Worm (Caenorhabditis elegans): Measurements from ENCODE around the gene T09F5.10.

The T09F5.10 gene

ce11 chrV:15189567-15189966 is 9.7 kb downstream of the T09F5.10 start, which contains the start of gene cyn-3:
cyn-3 (plus strand) TSS chrV:15189927.
- peak; percentile 97 for TF ChIP-seq nhr-23 (tag; optimal IDR thresholded peaks at IDR 0.05)
- TF ChIP-seq unc-62 (GFP tag; optimal IDR thresholded peaks at IDR 0.05), result no peak
- TF ChIP-seq ama-1 (optimal IDR thresholded peaks at IDR 0.05), result peak; percentile 69
- TF ChIP-seq snpc-4 (tag; optimal IDR thresholded peaks at IDR 0.05), result peak; percentile 86
- no peak for TF ChIP-seq elt-3 (tag; optimal IDR thresholded peaks at IDR 0.05)
- TF ChIP-seq mdl-1 (tag; optimal IDR thresholded peaks at IDR 0.05), result no peak
- TF ChIP-seq mml-1 (tag; optimal IDR thresholded peaks at IDR 0.05), result no peak
- peak; percentile 98 for TF ChIP-seq pha-4 (tag; optimal IDR thresholded peaks at IDR 0.05)
- peak; percentile 70 for TF ChIP-seq egl-5 (tag; optimal IDR thresholded peaks at IDR 0.05)
- TF ChIP-seq sea-2 (GFP tag; optimal IDR thresholded peaks at IDR 0.05), result no peak
- no peak for TF ChIP-seq nhr-28 (tag; optimal IDR thresholded peaks at IDR 0.05)
- no peak for TF ChIP-seq eor-1 (tag; optimal IDR thresholded peaks at IDR 0.05)
- peak; percentile 38 for TF ChIP-seq egl-27 (tag; optimal IDR thresholded peaks at IDR 0.05)
- TF ChIP-seq skn-1 (tag; optimal IDR thresholded peaks at IDR 0.05), result peak; percentile 91
- peak; percentile 63 for TF ChIP-seq lsy-12 (tag; optimal IDR thresholded peaks at IDR 0.05)
- no peak for TF ChIP-seq ZK546.5 (tag; optimal IDR thresholded peaks at IDR 0.05)
- TF ChIP-seq nhr-76 (tag; optimal IDR thresholded peaks at IDR 0.05), result no peak
- no peak for TF ChIP-seq nhr-11 (tag; optimal IDR thresholded peaks at IDR 0.05)
- peak; percentile 65 for TF ChIP-seq hmg-11 (tag; optimal IDR thresholded peaks at IDR 0.05)
- no peak for TF ChIP-seq ztf-4 (tag; optimal IDR thresholded peaks at IDR 0.05)
- TF ChIP-seq nhr-12 (tag; optimal IDR thresholded peaks at IDR 0.05), result no peak
- no peak for TF ChIP-seq fkh-2 (tag; optimal IDR thresholded peaks at IDR 0.05)
- peak; percentile 35 for TF ChIP-seq fkh-10 (GFP tag; optimal IDR thresholded peaks at IDR 0.05)
- peak; percentile 77 for TF ChIP-seq R02D3.7 (tag; optimal IDR thresholded peaks at IDR 0.05)
- no peak for TF ChIP-seq ceh-16 (tag; optimal IDR thresholded peaks at IDR 0.05)
- TF ChIP-seq unc-39 (tag; optimal IDR thresholded peaks at IDR 0.05), result no peak
- TF ChIP-seq lin-39 (tag; optimal IDR thresholded peaks at IDR 0.05), result peak; percentile 71
- TF ChIP-seq aly-2 (tag; optimal IDR thresholded peaks at IDR 0.05), result no peak
- no peak for TF ChIP-seq nhr-77 (tag; optimal IDR thresholded peaks at IDR 0.05)
- peak; percentile 86 for TF ChIP-seq nhr-25 (tag; optimal IDR thresholded peaks at IDR 0.05)
- TF ChIP-seq ceh-28 (tag; optimal IDR thresholded peaks at IDR 0.05), result peak; percentile 79
- TF ChIP-seq ztf-11 (tag; optimal IDR thresholded peaks at IDR 0.05), result no peak
- peak; percentile 58 for TF ChIP-seq elt-1 (tag; optimal IDR thresholded peaks at IDR 0.05)
- peak; percentile 93 for TF ChIP-seq nfya-1 (tag; optimal IDR thresholded peaks at IDR 0.05; ENCODE audit: insufficient read depth)
- TF ChIP-seq tbx-2 (tag; optimal IDR thresholded peaks at IDR 0.05), result peak; percentile 23
- TF ChIP-seq ceh-82 (tag; optimal IDR thresholded peaks at IDR 0.05), result no peak
- peak; percentile 55 for TF ChIP-seq elt-2 (tag; optimal IDR thresholded peaks at IDR 0.05)
- no peak for TF ChIP-seq fos-1 (tag; optimal IDR thresholded peaks at IDR 0.05)
- no peak for TF ChIP-seq nhr-237 (tag; optimal IDR thresholded peaks at IDR 0.05)
- TF ChIP-seq jun-1 (tag; optimal IDR thresholded peaks at IDR 0.05), result peak; percentile 73
- no peak for TF ChIP-seq zag-1 (tag; optimal IDR thresholded peaks at IDR 0.05)
- TF ChIP-seq nhr-43 (tag; optimal IDR thresholded peaks at IDR 0.05; ENCODE audit: poor library complexity, severe bottlenecking), result peak; percentile 80
- TF ChIP-seq daf-12 (tag; optimal IDR thresholded peaks at IDR 0.05), result no peak
- peak; percentile 98 for TF ChIP-seq lin-15B (tag; optimal IDR thresholded peaks at IDR 0.05)
- no peak for TF ChIP-seq nhr-67 (tag; optimal IDR thresholded peaks at IDR 0.05)
- TF ChIP-seq ceh-9 (tag; optimal IDR thresholded peaks at IDR 0.05), result no peak
- TF ChIP-seq pqm-1 (tag; optimal IDR thresholded peaks at IDR 0.05), result peak; percentile 58

ce11 chrV:15190903-15191302 is 11.0 kb downstream of the T09F5.10 start, which contains the start of gene Y75B12B.11:
Y75B12B.11 (plus strand) TSS chrV:15191296.
- TF ChIP-seq nhr-11 (tag; optimal IDR thresholded peaks at IDR 0.05) (no peak), nhr-67 (tag; optimal IDR thresholded peaks at IDR 0.05) (no peak), nhr-77 (tag; optimal IDR thresholded peaks at IDR 0.05) (peak; percentile 34), nfya-1 (tag; optimal IDR thresholded peaks at IDR 0.05; ENCODE audit: insufficient read depth) (peak; percentile 71), elt-1 (tag; optimal IDR thresholded peaks at IDR 0.05) (no peak), ztf-4 (tag; optimal IDR thresholded peaks at IDR 0.05) (peak; percentile 72), nhr-28 (tag; optimal IDR thresholded peaks at IDR 0.05) (no peak), daf-12 (tag; optimal IDR thresholded peaks at IDR 0.05) (no peak), nhr-237 (tag; optimal IDR thresholded peaks at IDR 0.05) (no peak), aly-2 (tag; optimal IDR thresholded peaks at IDR 0.05) (peak; percentile 45), eor-1 (tag; optimal IDR thresholded peaks at IDR 0.05) (no peak), unc-39 (tag; optimal IDR thresholded peaks at IDR 0.05) (no peak), mdl-1 (tag; optimal IDR thresholded peaks at IDR 0.05) (no peak), fos-1 (tag; optimal IDR thresholded peaks at IDR 0.05) (peak; percentile 61), nhr-76 (tag; optimal IDR thresholded peaks at IDR 0.05) (no peak), skn-1 (tag; optimal IDR thresholded peaks at IDR 0.05) (peak; percentile 81), elt-2 (tag; optimal IDR thresholded peaks at IDR 0.05) (peak; percentile 69), lin-39 (tag; optimal IDR thresholded peaks at IDR 0.05) (peak; percentile 76), ceh-9 (tag; optimal IDR thresholded peaks at IDR 0.05) (no peak), nhr-23 (tag; optimal IDR thresholded peaks at IDR 0.05) (peak; percentile 45), elt-3 (tag; optimal IDR thresholded peaks at IDR 0.05) (no peak), unc-62 (GFP tag; optimal IDR thresholded peaks at IDR 0.05) (no peak), jun-1 (tag; optimal IDR thresholded peaks at IDR 0.05) (peak; percentile 40), egl-5 (tag; optimal IDR thresholded peaks at IDR 0.05) (no peak), sea-2 (GFP tag; optimal IDR thresholded peaks at IDR 0.05) (no peak), ceh-82 (tag; optimal IDR thresholded peaks at IDR 0.05) (peak; percentile 10), ztf-11 (tag; optimal IDR thresholded peaks at IDR 0.05) (no peak), hmg-11 (tag; optimal IDR thresholded peaks at IDR 0.05) (peak; percentile 76), ceh-28 (tag; optimal IDR thresholded peaks at IDR 0.05) (no peak), nhr-43 (tag; optimal IDR thresholded peaks at IDR 0.05; ENCODE audit: poor library complexity, severe bottlenecking) (peak; percentile 75), nhr-25 (tag; optimal IDR thresholded peaks at IDR 0.05) (peak; percentile 84), mml-1 (tag; optimal IDR thresholded peaks at IDR 0.05) (no peak), R02D3.7 (tag; optimal IDR thresholded peaks at IDR 0.05) (no peak), pqm-1 (tag; optimal IDR thresholded peaks at IDR 0.05) (peak; percentile 42), lin-15B (tag; optimal IDR thresholded peaks at IDR 0.05) (peak; percentile 54), tbx-2 (tag; optimal IDR thresholded peaks at IDR 0.05) (peak; percentile 82), fkh-10 (GFP tag; optimal IDR thresholded peaks at IDR 0.05) (no peak), lsy-12 (tag; optimal IDR thresholded peaks at IDR 0.05) (peak; percentile 87)
